Worm (Caenorhabditis elegans): Measurements from ENCODE around the gene C35D10.17.

DNA sequence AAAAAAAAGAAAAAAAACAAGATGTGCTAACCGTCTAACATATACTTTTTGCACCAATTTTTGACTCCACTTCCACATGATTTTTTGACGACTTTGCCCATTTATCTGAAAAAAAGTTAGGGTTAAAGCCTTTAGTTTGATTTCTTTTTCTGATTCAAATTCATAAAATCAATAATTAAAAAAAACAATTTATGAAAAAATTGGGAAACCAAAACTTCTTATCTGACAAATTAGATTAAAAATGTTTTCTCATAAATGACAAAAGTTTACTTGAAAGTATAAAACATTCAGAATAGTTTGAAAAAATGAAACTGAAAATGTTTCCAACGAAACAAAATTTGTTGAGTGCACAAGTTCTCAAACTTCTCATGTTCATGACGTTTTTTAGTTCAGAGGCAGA, 47.0 kb upstream of the C35D10.17 start, which contains the start of gene F26A1.7:
- TF ChIP-seq sea-1 (GFP tag; conservative IDR thresholded peaks at IDR 0.05), result no peak
- TF ChIP-seq ama-1 (optimal IDR thresholded peaks at IDR 0.05), result no peak
- TF ChIP-seq pes-1 (GFP tag; IDR thresholded peaks at IDR 0.05), result no peak
- no peak for TF ChIP-seq tra-4 (tag; optimal IDR thresholded peaks at IDR 0.05)
- no peak for TF ChIP-seq flt-1 (GFP tag; IDR thresholded peaks at IDR 0.05)
- TF ChIP-seq tbx-37 (GFP tag; conservative IDR thresholded peaks at IDR 0.05), result no peak
- TF ChIP-seq hnd-1 (tag; optimal IDR thresholded peaks at IDR 0.05), result no peak
- no peak for TF ChIP-seq aly-1 (tag; optimal IDR thresholded peaks at IDR 0.05)
- no peak for TF ChIP-seq F13C5.2 (tag; optimal IDR thresholded peaks at IDR 0.05)
- TF ChIP-seq ets-7 (tag; optimal IDR thresholded peaks at IDR 0.05), result no peak
- no peak for TF ChIP-seq tbx-11 (GFP tag; IDR thresholded peaks at IDR 0.05)
- no peak for TF ChIP-seq ceh-13 (GFP tag; optimal IDR thresholded peaks at IDR 0.05)
